Worm (Caenorhabditis elegans): ENCODE results near the gene hsp-110.

DNA sequence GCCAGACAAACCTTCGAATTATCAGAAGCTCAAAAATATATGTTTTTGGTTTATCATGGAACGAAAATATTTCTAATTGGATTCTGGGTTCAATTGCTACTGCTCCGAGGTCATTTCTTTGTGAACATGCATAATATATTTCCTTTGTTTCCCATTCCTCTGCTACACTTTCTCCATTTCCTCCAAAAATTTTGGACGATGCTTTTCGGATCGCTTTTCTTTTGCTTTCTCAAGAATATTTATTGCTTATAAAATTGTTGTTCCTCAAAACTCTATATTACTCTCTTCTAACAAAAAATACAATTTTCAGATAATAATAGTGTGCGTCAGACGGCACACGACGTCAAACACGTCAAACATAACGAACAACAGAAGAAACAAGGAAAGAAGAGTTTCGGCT lies 48.0 kb upstream of the hsp-110 start, which contains the start of gene pac-1:
- TF ChIP-seq unc-55 (GFP tag; optimal IDR thresholded peaks at IDR 0.05), result no peak
- no peak for TF ChIP-seq nhr-11 (tag; optimal IDR thresholded peaks at IDR 0.05)
- TF ChIP-seq rnt-1 (tag; optimal IDR thresholded peaks at IDR 0.05), result no peak
- no peak for TF ChIP-seq fkh-6 (tag; optimal IDR thresholded peaks at IDR 0.05)
- TF ChIP-seq fkh-10 (GFP tag; optimal IDR thresholded peaks at IDR 0.05), result no peak
